Fruit fly (Drosophila melanogaster) whole organism, embryonic: Measurements from ENCODE around the gene pes.

Source experiments
- B-H1 ChIP-seq: fragments of 200-800 bp; sonication (Bioruptor generic); IDR thresholded peaks from 3 replicates; pipeline ENCODE4 v1.3.6; 2022; ENCODE audit warnings: missing biosample characterization, missing genetic modification characterization
- CG10274 ChIP-seq: fragments of 200-800 bp; sonication (Bioruptor generic); optimal IDR thresholded peaks from 3 replicates; lab custom pipeline; 2017; ENCODE audit warnings: missing biosample characterization, mild to moderate bottlenecking, missing genetic modification characterization
- CG10431 ChIP-seq: fragments of 200-800 bp; sonication (Bioruptor generic); optimal IDR thresholded peaks from 3 replicates; lab custom pipeline; 2018; ENCODE audit warnings: missing biosample characterization, mild to moderate bottlenecking, missing genetic modification characterization
- CG11247 ChIP-seq: fragments of 200-800 bp; sonication (Bioruptor generic); IDR thresholded peaks from 2 replicates; pipeline ENCODE4 v1.3.6; 2022; ENCODE audit warnings: missing biosample characterization, missing genetic modification characterization
- CG12659 ChIP-seq: fragments of 200-800 bp; sonication (Bioruptor generic); optimal IDR thresholded peaks from 3 replicates; lab custom pipeline; 2017; ENCODE audit warnings: mild to moderate bottlenecking, missing biosample characterization, missing genetic modification reagents, missing genetic modification characterization
- CG14050 ChIP-seq: fragments of 200-800 bp; sonication (Bioruptor generic); IDR thresholded peaks from 3 replicates; pipeline ENCODE4 v1.3.6; 2022; ENCODE audit warnings: missing biosample characterization, missing genetic modification characterization
- CG14710 ChIP-seq: fragments of 200-800 bp; sonication (Bioruptor generic); optimal IDR thresholded peaks from 3 replicates; lab custom pipeline; 2019; ENCODE audit warnings: missing biosample characterization, mild to moderate bottlenecking, missing genetic modification characterization, moderate library complexity
- CG1603 ChIP-seq: fragments of 200-800 bp; sonication (Bioruptor generic); optimal IDR thresholded peaks from 2 replicates; lab custom pipeline; 2019; ENCODE audit warnings: missing biosample characterization, mild to moderate bottlenecking, missing genetic modification characterization, moderate library complexity
- CG16815 ChIP-seq: fragments of 200-800 bp; sonication (Bioruptor generic); optimal IDR thresholded peaks from 3 replicates; lab custom pipeline; 2017; ENCODE audit warnings: missing biosample characterization, mild to moderate bottlenecking, missing genetic modification characterization
- CG17186 ChIP-seq: fragments of 200-800 bp; sonication (Bioruptor generic); optimal IDR thresholded peaks from 3 replicates; lab custom pipeline; 2017; ENCODE audit warnings: missing biosample characterization, missing genetic modification reagents, missing genetic modification characterization
- CG18262 ChIP-seq: fragments of 200-800 bp; optimal IDR thresholded peaks from 3 replicates; lab custom pipeline; 2019; ENCODE audit warnings: missing biosample characterization, mild to moderate bottlenecking, missing genetic modification characterization, moderate library complexity
- CG18599 ChIP-seq: fragments of 200-800 bp; sonication (Bioruptor generic); optimal IDR thresholded peaks from 3 replicates; lab custom pipeline; 2017; ENCODE audit warnings: missing biosample characterization, missing genetic modification characterization, mild to moderate bottlenecking, moderate library complexity, missing genetic modification reagents
- CG2202 ChIP-seq: fragments of 200-800 bp; sonication (Bioruptor generic); optimal IDR thresholded peaks from 2 replicates; lab custom pipeline; 2018; ENCODE audit warnings: missing biosample characterization, mild to moderate bottlenecking, missing genetic modification characterization
- CG2889 ChIP-seq: fragments of 200-800 bp; sonication (Bioruptor generic); IDR thresholded peaks from 3 replicates; pipeline ENCODE4 v1.3.6; 2022; ENCODE audit warnings: missing biosample characterization, missing genetic modification characterization
- CG30403 ChIP-seq: fragments of 200-800 bp; sonication (Bioruptor generic); optimal IDR thresholded peaks from 3 replicates; lab custom pipeline; 2016; ENCODE audit warnings: missing biosample characterization, missing genetic modification characterization
- CG34376 ChIP-seq: fragments of 200-800 bp; sonication (Bioruptor generic); optimal IDR thresholded peaks from 2 replicates; lab custom pipeline; 2018; ENCODE audit warnings: missing biosample characterization, mild to moderate bottlenecking, missing genetic modification characterization
- CG4282 ChIP-seq: fragments of 200-800 bp; sonication (Bioruptor generic); optimal IDR thresholded peaks from 2 replicates; lab custom pipeline; 2016; ENCODE audit warnings: missing biosample characterization, missing genetic modification characterization
- CG4404 ChIP-seq: fragments of 200-800 bp; sonication (Bioruptor generic); IDR thresholded peaks from 2 replicates; pipeline ENCODE4 v1.3.6; 2022; ENCODE audit warnings: missing biosample characterization, missing genetic modification characterization
- CG6654 ChIP-seq: fragments of 200-800 bp; sonication (Bioruptor generic); optimal IDR thresholded peaks from 2 replicates; lab custom pipeline; 2017; ENCODE audit warnings: missing biosample characterization, mild to moderate bottlenecking, missing genetic modification characterization
- CG8281 ChIP-seq: fragments of 200-800 bp; sonication (Bioruptor generic); optimal IDR thresholded peaks from 2 replicates; lab custom pipeline; 2018; ENCODE audit warnings: missing biosample characterization, mild to moderate bottlenecking, missing genetic modification characterization, moderate library complexity
- CG9727 ChIP-seq: fragments of 200-800 bp; sonication (Bioruptor generic); optimal IDR thresholded peaks from 3 replicates; lab custom pipeline; 2017; ENCODE audit warnings: missing biosample characterization, mild to moderate bottlenecking, missing genetic modification characterization
- D19B ChIP-seq: fragments of 200-800 bp; sonication (Bioruptor generic); optimal IDR thresholded peaks from 2 replicates; lab custom pipeline; 2017; ENCODE audit warnings: missing biosample characterization, mild to moderate bottlenecking, missing genetic modification characterization
- Dip3 ChIP-seq: fragments of 200-800 bp; sonication (Bioruptor generic); optimal IDR thresholded peaks from 3 replicates; lab custom pipeline; 2016; ENCODE audit warnings: missing biosample characterization, missing genetic modification characterization
- HLH3B ChIP-seq: fragments of 200-800 bp; sonication (Bioruptor generic); IDR thresholded peaks from 2 replicates; pipeline ENCODE4 v1.3.6; 2022; ENCODE audit warnings: missing biosample characterization, missing genetic modification characterization
- HLH4C ChIP-seq: fragments of 200-800 bp; sonication (Bioruptor generic); IDR thresholded peaks from 3 replicates; pipeline ENCODE4 v1.3.6; 2022; ENCODE audit warnings: missing biosample characterization, missing genetic modification characterization; ENCODE audit not compliant: partially characterized antibody
- Meics ChIP-seq: fragments of 200-800 bp; sonication (Bioruptor generic); optimal IDR thresholded peaks from 2 replicates; lab custom pipeline; 2017; ENCODE audit warnings: missing biosample characterization, mild to moderate bottlenecking, missing genetic modification characterization
- Scr ChIP-seq: fragments of 200-800 bp; sonication (Bioruptor generic); IDR thresholded peaks from 2 replicates; pipeline ENCODE4 v1.3.6; 2022; ENCODE audit warnings: missing biosample characterization, missing genetic modification characterization; ENCODE audit not compliant: partially characterized antibody
- Vsx1 ChIP-seq: fragments of 200-800 bp; sonication (Bioruptor generic); optimal IDR thresholded peaks from 2 replicates; lab custom pipeline; 2017; ENCODE audit warnings: missing biosample characterization, mild to moderate bottlenecking, missing genetic modification characterization, missing genetic modification reagents
- ase ChIP-seq: fragments of 200-800 bp; sonication (Bioruptor generic); IDR thresholded peaks from 3 replicates; pipeline ENCODE4 v1.3.6; 2022; ENCODE audit warnings: missing biosample characterization, missing genetic modification characterization
- bowl ChIP-seq: fragments of 200-800 bp; sonication (Bioruptor generic); IDR thresholded peaks from 2 replicates; pipeline ENCODE4 v1.3.6; 2022; ENCODE audit warnings: missing biosample characterization, missing genetic modification characterization
- cg ChIP-seq: fragments of 200-800 bp; sonication (Bioruptor generic); optimal IDR thresholded peaks from 3 replicates; lab custom pipeline; 2019; ENCODE audit warnings: missing biosample characterization, mild to moderate bottlenecking, missing genetic modification characterization, moderate library complexity
- fu2 ChIP-seq: fragments of 200-800 bp; sonication (Bioruptor generic); optimal IDR thresholded peaks from 2 replicates; lab custom pipeline; 2016; ENCODE audit warnings: missing biosample characterization, missing genetic modification characterization
- gcm2 ChIP-seq: fragments of 200-800 bp; sonication (Bioruptor generic); optimal IDR thresholded peaks from 2 replicates; lab custom pipeline; 2016; ENCODE audit warnings: missing biosample characterization, missing genetic modification characterization
- gfzf ChIP-seq: fragments of 200-800 bp; sonication (Bioruptor generic); optimal IDR thresholded peaks from 2 replicates; lab custom pipeline; 2016; ENCODE audit warnings: missing biosample characterization, mild to moderate bottlenecking, missing genetic modification characterization, moderate library complexity
- gsb ChIP-seq: fragments of 200-800 bp; sonication (Bioruptor generic); IDR thresholded peaks from 2 replicates; pipeline ENCODE4 v1.3.6; 2022; ENCODE audit warnings: missing biosample characterization, missing genetic modification characterization
- gt ChIP-seq: fragments of 200-800 bp; sonication (Bioruptor generic); IDR thresholded peaks from 2 replicates; pipeline ENCODE4 v1.3.6; 2022; ENCODE audit warnings: missing biosample characterization, missing genetic modification characterization
- h ChIP-seq: fragments of >200 bp; optimal IDR thresholded peaks from 2 replicates; lab custom pipeline; 2017
- ham ChIP-seq: fragments of 200-800 bp; sonication (Bioruptor generic); IDR thresholded peaks from 2 replicates; pipeline ENCODE4 v1.3.6; 2022; ENCODE audit warnings: missing biosample characterization, missing genetic modification characterization
- maf-S ChIP-seq: fragments of 200-800 bp; sonication (Bioruptor generic); optimal IDR thresholded peaks from 2 replicates; lab custom pipeline; 2016; ENCODE audit warnings: missing biosample characterization, missing genetic modification characterization
- nau ChIP-seq: fragments of 200-800 bp; sonication (Bioruptor generic); optimal IDR thresholded peaks from 3 replicates; lab custom pipeline; 2017; ENCODE audit warnings: missing biosample characterization, mild to moderate bottlenecking, missing genetic modification characterization, missing genetic modification reagents
- oc ChIP-seq: fragments of 200-800 bp; sonication (Bioruptor generic); optimal IDR thresholded peaks from 2 replicates; lab custom pipeline; 2018; ENCODE audit warnings: missing biosample characterization, mild to moderate bottlenecking, missing genetic modification characterization, moderate library complexity
- onecut ChIP-seq: fragments of 200-800 bp; sonication (Bioruptor generic); IDR thresholded peaks from 2 replicates; pipeline ENCODE4 v1.3.6; 2022; ENCODE audit warnings: missing biosample characterization, missing genetic modification characterization
- pnt ChIP-seq: fragments of 200-800 bp; sonication (Bioruptor generic); optimal IDR thresholded peaks from 3 replicates; lab custom pipeline; 2016; ENCODE audit warnings: missing biosample characterization, missing genetic modification characterization
- shn ChIP-seq: fragments of 200-800 bp; sonication (Bioruptor generic); optimal IDR thresholded peaks from 3 replicates; lab custom pipeline; 2016; ENCODE audit warnings: missing biosample characterization, missing genetic modification characterization
- sob ChIP-seq: fragments of 200-800 bp; sonication (Bioruptor generic); IDR thresholded peaks from 2 replicates; pipeline ENCODE4 v1.3.6; 2022; ENCODE audit warnings: missing biosample characterization, missing genetic modification characterization
- stwl ChIP-seq: fragments of 200-800 bp; sonication (Bioruptor generic); optimal IDR thresholded peaks from 3 replicates; lab custom pipeline; 2018; ENCODE audit warnings: missing biosample characterization, mild to moderate bottlenecking, missing genetic modification characterization, moderate library complexity
- tap ChIP-seq: fragments of 200-800 bp; optimal IDR thresholded peaks from 3 replicates; lab custom pipeline; 2019; ENCODE audit warnings: missing biosample characterization, mild to moderate bottlenecking, missing genetic modification characterization, moderate library complexity
- wor ChIP-seq: fragments of 200-800 bp; sonication (Bioruptor generic); IDR thresholded peaks from 2 replicates; pipeline ENCODE4 v1.3.6; 2022; ENCODE audit warnings: missing biosample characterization, missing genetic modification characterization
- zen2 ChIP-seq: fragments of 200-800 bp; sonication (Bioruptor generic); IDR thresholded peaks from 3 replicates; pipeline ENCODE4 v1.3.6; 2022; ENCODE audit warnings: missing biosample characterization, missing genetic modification characterization; ENCODE audit not compliant: partially characterized antibody

Gene pes

dm6 chr2L:7993984-7994854 is at the start of gene pes (continued):
- TF ChIP-seq Meics (GFP tag; lab: Kevin White, UChicago) (peak; percentile 95), CG18599 (GFP tag; lab: Kevin White, UChicago) (peak; percentile 97), D19B (GFP tag; lab: Kevin White, UChicago) (peak; percentile 88), HLH4C (GFP tag; lab: Robert Waterston, UW) (peak; percentile 48; the same call in 1 of the 3 replicates), CG4404 (GFP tag; lab: Robert Waterston, UW) (peak; percentile 97), HLH3B (GFP tag; lab: Robert Waterston, UW) (peak; percentile 92), sob (GFP tag; lab: Robert Waterston, UW) (peak; percentile 64), gt (GFP tag; lab: Robert Waterston, UW) (peak; percentile 78), nau (GFP tag; lab: Kevin White, UChicago) (peak; percentile 92), gfzf (GFP tag; lab: Kevin White, UChicago) (peak; percentile 8), CG34376 (GFP tag; lab: Kevin White, UChicago) (peak; percentile 98), CG17186 (peak; percentile 58), cg (peak; percentile 92), stwl (tag; lab: Kevin White, UChicago) (peak; percentile 20), CG10431 (GFP tag; lab: Kevin White, UChicago) (peak; percentile 9), CG2889 (no peak), pnt (GFP tag; lab: Kevin White, UChicago) (peak; percentile 85), bowl (GFP tag; lab: Robert Waterston, UW) (0 out of 2 replicates have a peak, but pooled peaks have one; percentile 50), CG11247 (peak; percentile 56), fu2 (no peak), CG1603 (tag; lab: Kevin White, UChicago) (peak; percentile 46), maf-S (GFP tag; lab: Kevin White, UChicago) (peak; percentile 74), CG12659 (GFP tag; lab: Kevin White, UChicago) (peak; percentile 92), oc (tag; lab: Kevin White, UChicago) (peak; percentile 83), CG4282 (GFP tag; lab: Kevin White, UChicago) (peak; percentile 37), onecut (GFP tag; lab: Robert Waterston, UW) (peak; percentile 85), CG16815 (GFP tag; lab: Kevin White, UChicago) (peak; percentile 74), Vsx1 (no peak), zen2 (GFP tag; lab: Robert Waterston, UW) (no peak), CG10274 (peak; percentile 99), CG30403 (peak; percentile 36), tap (tag; lab: Kevin White, UChicago) (peak; percentile 57), Scr (GFP tag; lab: Robert Waterston, UW) (no peak), CG9727 (GFP tag; lab: Kevin White, UChicago) (peak; percentile 97), CG2202 (tag; lab: Kevin White, UChicago) (peak; percentile 25), CG6654 (GFP tag; lab: Kevin White, UChicago) (peak; percentile 81), CG8281 (peak; percentile 84), ham (GFP tag; lab: Robert Waterston, UW) (no peak), wor (GFP tag; lab: Robert Waterston, UW) (peak; percentile 90), gcm2 (GFP tag; lab: Kevin White, UChicago) (no peak), gsb (GFP tag; lab: Robert Waterston, UW) (peak; percentile 84), CG14710 (tag; lab: Kevin White, UChicago) (peak; percentile 93), h (no peak), shn (no peak), B-H1 (GFP tag; lab: Robert Waterston, UW) (peak; percentile 86), ase (GFP tag; lab: Robert Waterston, UW) (peak; percentile 89), CG14050 (peak; percentile 86), Dip3 (GFP tag; lab: Kevin White, UChicago) (peak; percentile 90), CG18262 (tag; lab: Kevin White, UChicago) (peak; percentile 88)
